Worm (Caenorhabditis elegans) whole organism, mixed stage, embryonic: Measurements from ENCODE around the gene scl-8.

ENCODE experiments used
- elt-3 ChIP-seq: fragments of 150-350 bp; optimal IDR thresholded peaks from 2 replicates; lab custom pipeline; 2014; ENCODE audit warnings: missing biosample characterization, missing genetic modification characterization
- ham-2 ChIP-seq: fragments of 200-800 bp; sonication (Bioruptor generic); optimal IDR thresholded peaks from 2 replicates; lab custom pipeline; 2018; ENCODE audit warnings: mild to moderate bottlenecking, missing genetic modification characterization, missing compliant biosample characterization
- lin-13 ChIP-seq: fragments of 150-350 bp; optimal IDR thresholded peaks from 2 replicates; lab custom pipeline; 2014; ENCODE audit warnings: missing biosample characterization, missing genetic modification characterization
- lin-32 ChIP-seq: fragments of 200-800 bp; sonication (Bioruptor generic); optimal IDR thresholded peaks from 2 replicates; lab custom pipeline; 2018; ENCODE audit warnings: mild to moderate bottlenecking, missing genetic modification characterization, missing compliant biosample characterization
- mep-1 ChIP-seq: fragments of 150-350 bp; optimal IDR thresholded peaks from 2 replicates; lab custom pipeline; 2017; ENCODE audit warnings: missing biosample characterization, missing genetic modification reagents, missing genetic modification characterization, inconsistent platforms
- mls-2 ChIP-seq: sonication (generic microtip); optimal IDR thresholded peaks from 2 replicates; lab custom pipeline; 2016; ENCODE audit warnings: mild to moderate bottlenecking, missing genetic modification characterization, moderate library complexity, missing compliant biosample characterization
- nhr-2 ChIP-seq: fragments of 150-350 bp; optimal IDR thresholded peaks from 2 replicates; lab custom pipeline; 2014; ENCODE audit warnings: missing biosample characterization, missing genetic modification characterization
- nhr-76 ChIP-seq: sonication (generic microtip); optimal IDR thresholded peaks from 2 replicates; lab custom pipeline; 2017; ENCODE audit warnings: missing biosample characterization, missing genetic modification characterization
- pha-4 ChIP-seq: fragments of 150-350 bp; optimal IDR thresholded peaks from 2 replicates; lab custom pipeline; 2018; ENCODE audit warnings: missing biosample characterization, missing genetic modification reagents, missing genetic modification characterization
- unc-62 ChIP-seq: fragments of 150-350 bp; optimal IDR thresholded peaks from 2 replicates; lab custom pipeline; 2014; ENCODE audit warnings: missing biosample characterization, missing genetic modification reagents, missing genetic modification characterization

- TF ChIP-seq lin-13 (tag; lab: Kevin White, UChicago) (no peak), elt-3 (no peak), unc-62 (no peak), nhr-2 (no peak), mep-1 (no peak), nhr-76 (tag; lab: Kevin White, UChicago) (no peak), ham-2 (GFP tag; lab: Kevin White, UChicago) (no peak), pha-4 (no peak), mls-2 (tag; lab: Kevin White, UChicago) (no peak), lin-32 (GFP tag; lab: Kevin White, UChicago) (no peak)
These were observed 38.2 kb downstream of the scl-8 start, which contains the start of gene best-1 for ce11 chrIV:13109751-13110150.
